Fruit fly (Drosophila melanogaster) whole organism, adult: Measurements from ENCODE around the gene CG31198.

ENCODE experiments used
- CG11617 ChIP-seq: fragments of 200-800 bp; sonication (Bioruptor generic); optimal IDR thresholded peaks from 2 replicates; lab custom pipeline; 2017; ENCODE audit warnings: mild to moderate bottlenecking, missing biosample characterization, missing genetic modification reagents, missing genetic modification characterization
- CG12768 ChIP-seq: fragments of 200-800 bp; sonication (Bioruptor generic); optimal IDR thresholded peaks from 2 replicates; lab custom pipeline; 2017; ENCODE audit warnings: missing biosample characterization, missing genetic modification characterization, mild to moderate bottlenecking, moderate library complexity, missing genetic modification reagents
- CG14711 ChIP-seq: fragments of 200-800 bp; sonication (Bioruptor generic); optimal IDR thresholded peaks from 2 replicates; lab custom pipeline; 2018; ENCODE audit warnings: missing biosample characterization, mild to moderate bottlenecking, missing genetic modification characterization, moderate library complexity
- CG1620 ChIP-seq: fragments of 200-800 bp; sonication (Bioruptor generic); optimal IDR thresholded peaks from 2 replicates; lab custom pipeline; 2016; ENCODE audit warnings: missing biosample characterization, missing genetic modification characterization
- CG33017 ChIP-seq: fragments of 200-800 bp; sonication (Bioruptor generic); optimal IDR thresholded peaks from 2 replicates; lab custom pipeline; 2018; ENCODE audit warnings: missing biosample characterization, mild to moderate bottlenecking, missing genetic modification characterization, moderate library complexity
- CG5204 ChIP-seq: fragments of 200-800 bp; sonication (Bioruptor generic); optimal IDR thresholded peaks from 2 replicates; lab custom pipeline; 2016; ENCODE audit warnings: missing biosample characterization, missing genetic modification characterization
- CG7045 ChIP-seq: fragments of 200-800 bp; sonication (Bioruptor generic); optimal IDR thresholded peaks from 2 replicates; lab custom pipeline; 2017; ENCODE audit warnings: missing biosample characterization, mild to moderate bottlenecking, missing genetic modification characterization
- CG7101 ChIP-seq: fragments of 200-800 bp; sonication (Bioruptor generic); optimal IDR thresholded peaks from 2 replicates; lab custom pipeline; 2018; ENCODE audit warnings: missing biosample characterization, mild to moderate bottlenecking, missing genetic modification characterization, moderate library complexity
- Clk ChIP-seq: fragments of 200-800 bp; sonication (Bioruptor generic); optimal IDR thresholded peaks from 2 replicates; lab custom pipeline; 2017; ENCODE audit warnings: missing biosample characterization, missing genetic modification characterization
- Crg-1 ChIP-seq: fragments of 200-800 bp; sonication (Bioruptor generic); optimal IDR thresholded peaks from 2 replicates; lab custom pipeline; 2016; ENCODE audit warnings: missing biosample characterization, missing genetic modification characterization
- Hr96 ChIP-seq: fragments of 200-800 bp; sonication (Bioruptor generic); optimal IDR thresholded peaks from 2 replicates; lab custom pipeline; 2016; ENCODE audit warnings: missing biosample characterization, missing genetic modification characterization
- Mnt ChIP-seq: fragments of 200-800 bp; sonication (Bioruptor generic); optimal IDR thresholded peaks from 2 replicates; lab custom pipeline; 2016; ENCODE audit warnings: missing biosample characterization, mild to moderate bottlenecking, missing genetic modification characterization
- bab1 ChIP-seq: fragments of 200-800 bp; sonication (Bioruptor generic); optimal IDR thresholded peaks from 3 replicates; lab custom pipeline; 2019; ENCODE audit warnings: missing biosample characterization, mild to moderate bottlenecking, missing genetic modification characterization, moderate library complexity
- cic ChIP-seq: fragments of 200-800 bp; sonication (Bioruptor generic); optimal IDR thresholded peaks from 2 replicates; lab custom pipeline; 2017; ENCODE audit warnings: missing biosample characterization, mild to moderate bottlenecking, missing genetic modification characterization, moderate library complexity
- cnc ChIP-seq, 2 experiments: fragments of >200 bp; optimal IDR thresholded peaks; 2 replicates each; lab custom pipeline; 2017
- kay ChIP-seq: fragments of 200-800 bp; sonication (Bioruptor generic); peaks from one replicate; lab custom pipeline; 2016; ENCODE audit warnings: missing biosample characterization, missing genetic modification characterization, borderline replicate concordance
- ovo ChIP-seq: fragments of 200-800 bp; sonication (Bioruptor generic); optimal IDR thresholded peaks from 2 replicates; lab custom pipeline; 2016; ENCODE audit warnings: missing biosample characterization, missing genetic modification characterization
- pad ChIP-seq: fragments of 200-800 bp; sonication (Bioruptor generic); optimal IDR thresholded peaks from 3 replicates; lab custom pipeline; 2017; ENCODE audit warnings: missing biosample characterization, missing genetic modification characterization, mild to moderate bottlenecking, moderate library complexity, missing genetic modification reagents
- tj ChIP-seq: fragments of 200-800 bp; sonication (Bioruptor generic); optimal IDR thresholded peaks from 3 replicates; lab custom pipeline; 2017; ENCODE audit warnings: missing biosample characterization, mild to moderate bottlenecking, missing genetic modification characterization, moderate library complexity
- toe ChIP-seq: fragments of 200-800 bp; sonication (Bioruptor generic); optimal IDR thresholded peaks from 2 replicates; lab custom pipeline; 2016; ENCODE audit warnings: missing biosample characterization, missing genetic modification characterization

CG31198 gene

dm6 chr3R:21753974-21754373 lies at the start of gene CG31198:
TSS of gene CG31198 (plus strand) at chr3R:21754324.
- no peak for TF ChIP-seq pad (GFP tag; lab: Kevin White, UChicago)
- TF ChIP-seq CG14711 (tag; lab: Kevin White, UChicago) = no peak
- TF ChIP-seq CG7045 (GFP tag; lab: Kevin White, UChicago) = no peak
- no peak for TF ChIP-seq tj
- peak; percentile 18 for TF ChIP-seq kay (GFP tag; lab: Kevin White, UChicago)
- TF ChIP-seq CG33017 (tag; lab: Kevin White, UChicago) = no peak
- TF ChIP-seq CG11617 (GFP tag; lab: Kevin White, UChicago) = no peak
- no peak for TF ChIP-seq toe
- TF ChIP-seq bab1 = no peak
- no peak for TF ChIP-seq ovo (GFP tag; lab: Kevin White, UChicago)
- peak; percentile 37 for TF ChIP-seq Mnt (GFP tag; lab: Kevin White, UChicago)
- TF ChIP-seq Hr96 (GFP tag; lab: Kevin White, UChicago) = no peak
- peak; percentile 12 for TF ChIP-seq CG12768 (GFP tag; lab: Kevin White, UChicago)
- TF ChIP-seq CG1620 (GFP tag; lab: Kevin White, UChicago) = no peak
- TF ChIP-seq cnc (optimal IDR thresholded peaks at IDR 0.05; lab: Kevin White, UChicago) = peak in 1 of 2 experiments; percentile 64
- no peak for TF ChIP-seq CG7101
- no peak for TF ChIP-seq CG5204 (GFP tag; lab: Kevin White, UChicago)
- peak; percentile 77 for TF ChIP-seq cic
- TF ChIP-seq Clk (GFP tag; lab: Kevin White, UChicago) = no peak
- no peak for TF ChIP-seq Crg-1 (GFP tag; lab: Kevin White, UChicago)

dm6 chr3R:21704439-21704838 lies 49.7 kb upstream of the CG31198 start:
- no peak for TF ChIP-seq Hr96 (GFP tag; lab: Kevin White, UChicago)
- TF ChIP-seq CG33017 (tag; lab: Kevin White, UChicago) = no peak
- TF ChIP-seq Mnt (GFP tag; lab: Kevin White, UChicago) = no peak

dm6 chr3R:21719420-21719933 lies 34.6 kb upstream of the CG31198 start, which contains the start of gene CG31176:
TSS of gene CG31176 (minus strand) at chr3R:21719660.
- TF ChIP-seq pad (GFP tag; lab: Kevin White, UChicago) (no peak), ovo (GFP tag; lab: Kevin White, UChicago) (no peak), cnc (optimal IDR thresholded peaks at IDR 0.05; lab: Kevin White, UChicago) (no peak), bab1 (peak; percentile 4), kay (GFP tag; lab: Kevin White, UChicago) (peak; percentile 66), Mnt (GFP tag; lab: Kevin White, UChicago) (no peak), Clk (GFP tag; lab: Kevin White, UChicago) (no peak), CG33017 (tag; lab: Kevin White, UChicago) (no peak)

- peak; percentile 30 for TF ChIP-seq bab1
- peak; percentile 3 for TF ChIP-seq CG11617 (GFP tag; lab: Kevin White, UChicago)
- TF ChIP-seq CG33017 (tag; lab: Kevin White, UChicago) = no peak
- peak; percentile 15 for TF ChIP-seq CG14711 (tag; lab: Kevin White, UChicago)
- no peak for TF ChIP-seq Mnt (GFP tag; lab: Kevin White, UChicago)
- TF ChIP-seq toe = no peak
- no peak for TF ChIP-seq tj
- TF ChIP-seq cic = no peak
- TF ChIP-seq cnc (optimal IDR thresholded peaks at IDR 0.05; lab: Kevin White, UChicago) = no peak
- TF ChIP-seq CG1620 (GFP tag; lab: Kevin White, UChicago) = no peak
- TF ChIP-seq Clk (GFP tag; lab: Kevin White, UChicago) = no peak
- TF ChIP-seq CG12768 (GFP tag; lab: Kevin White, UChicago) = no peak
- peak; percentile 28 for TF ChIP-seq CG7045 (GFP tag; lab: Kevin White, UChicago)
- peak; percentile 16 for TF ChIP-seq CG5204 (GFP tag; lab: Kevin White, UChicago)
- no peak for TF ChIP-seq Hr96 (GFP tag; lab: Kevin White, UChicago)
- TF ChIP-seq Crg-1 (GFP tag; lab: Kevin White, UChicago) = no peak
- TF ChIP-seq pad (GFP tag; lab: Kevin White, UChicago) = peak; percentile 15
- TF ChIP-seq CG7101 = peak; percentile 45
- no peak for TF ChIP-seq ovo (GFP tag; lab: Kevin White, UChicago)
- TF ChIP-seq kay (GFP tag; lab: Kevin White, UChicago) = no peak
Measured at dm6 chr3R:21719934-21720431, 34.1 kb upstream of the CG31198 start.

dm6 chr3R:21722457-21722856 lies 31.7 kb upstream of the CG31198 start:
- TF ChIP-seq Hr96 (GFP tag; lab: Kevin White, UChicago) (no peak), bab1 (no peak), CG5204 (GFP tag; lab: Kevin White, UChicago) (no peak), CG7045 (GFP tag; lab: Kevin White, UChicago) (no peak), kay (GFP tag; lab: Kevin White, UChicago) (no peak), Clk (GFP tag; lab: Kevin White, UChicago) (no peak), CG1620 (GFP tag; lab: Kevin White, UChicago) (no peak), CG14711 (tag; lab: Kevin White, UChicago) (no peak), CG12768 (GFP tag; lab: Kevin White, UChicago) (no peak), ovo (GFP tag; lab: Kevin White, UChicago) (no peak)

- TF ChIP-seq Hr96 (GFP tag; lab: Kevin White, UChicago) (no peak), CG12768 (GFP tag; lab: Kevin White, UChicago) (no peak), bab1 (no peak), CG5204 (GFP tag; lab: Kevin White, UChicago) (no peak), cic (no peak), Clk (GFP tag; lab: Kevin White, UChicago) (no peak), CG7045 (GFP tag; lab: Kevin White, UChicago) (no peak), CG1620 (GFP tag; lab: Kevin White, UChicago) (no peak), CG7101 (no peak), CG14711 (tag; lab: Kevin White, UChicago) (no peak), kay (GFP tag; lab: Kevin White, UChicago) (no peak), ovo (GFP tag; lab: Kevin White, UChicago) (no peak), CG11617 (GFP tag; lab: Kevin White, UChicago) (no peak), toe (no peak), pad (GFP tag; lab: Kevin White, UChicago) (no peak), Mnt (GFP tag; lab: Kevin White, UChicago) (no peak), CG33017 (tag; lab: Kevin White, UChicago) (no peak), Crg-1 (GFP tag; lab: Kevin White, UChicago) (no peak), tj (no peak)
Measured at dm6 chr3R:21726593-21726992, 27.5 kb upstream of the CG31198 start.
